Worm (Caenorhabditis elegans): Measurements from ENCODE around the gene kcnl-3.

The kcnl-3 gene

DNA sequence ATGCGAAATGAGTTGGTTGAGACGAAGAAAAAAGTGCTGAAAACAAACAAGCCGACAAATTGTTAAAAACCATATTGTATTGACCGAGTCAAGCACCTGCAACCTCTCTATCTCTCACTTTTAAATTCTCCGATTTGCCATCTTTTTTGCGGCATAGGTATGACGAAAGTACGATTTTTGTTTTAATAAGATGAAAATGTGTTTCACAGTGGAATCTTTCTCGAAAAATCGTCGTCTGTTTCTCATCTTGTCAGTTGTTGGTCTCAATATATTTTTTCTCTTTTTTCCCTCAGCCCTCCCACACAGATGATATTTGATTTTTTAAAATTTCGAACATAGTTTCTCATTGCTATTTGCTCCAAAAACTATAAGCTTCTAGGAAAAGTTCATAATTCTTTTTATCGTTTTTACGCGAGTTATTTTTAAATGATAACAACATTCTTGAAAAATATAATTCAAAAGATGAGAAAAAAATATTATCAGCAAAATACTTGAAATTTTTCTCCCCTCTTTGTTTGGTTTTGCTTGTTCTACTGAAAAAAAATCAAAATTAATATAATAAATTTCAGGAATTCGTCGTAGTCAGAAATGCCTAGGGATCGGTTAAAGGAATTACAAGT is 38.0 kb upstream of the kcnl-3 start, which contains the start of gene syx-3 (continued):
- TF ChIP-seq Y75B8A.6 (GFP tag; IDR thresholded peaks at IDR 0.05), result no peak
- no peak for TF ChIP-seq F49E8.2 (tag; optimal IDR thresholded peaks at IDR 0.05; ENCODE audit: borderline replicate concordance)
- no peak for TF ChIP-seq pqm-1 (tag; optimal IDR thresholded peaks at IDR 0.05)
- TF ChIP-seq spr-3 (GFP tag; optimal IDR thresholded peaks at IDR 0.05), result no peak
- TF ChIP-seq jun-1 (tag; optimal IDR thresholded peaks at IDR 0.05), result no peak
- no peak for TF ChIP-seq pha-4 (GFP tag; IDR thresholded peaks at IDR 0.05)
- no peak for TF ChIP-seq pha-4 (tag; optimal IDR thresholded peaks at IDR 0.05)
- TF ChIP-seq Y105C5A.15 (GFP tag; IDR thresholded peaks at IDR 0.05), result no peak
- no peak for TF ChIP-seq ctbp-1 (GFP tag; IDR thresholded peaks at IDR 0.05)
- no peak for TF ChIP-seq lin-39 (tag; optimal IDR thresholded peaks at IDR 0.05)
- TF ChIP-seq hlh-11 (tag; optimal IDR thresholded peaks at IDR 0.05), result peak; percentile 13
- TF ChIP-seq ceh-44 (GFP tag; IDR thresholded peaks at IDR 0.05), result no peak
- no peak for TF ChIP-seq nhr-10 (tag; optimal IDR thresholded peaks at IDR 0.05)
- TF ChIP-seq F10B5.3 (tag; optimal IDR thresholded peaks at IDR 0.05), result no peak
- no peak for TF ChIP-seq unc-39 (tag; optimal IDR thresholded peaks at IDR 0.05)
- TF ChIP-seq lim-7 (GFP tag; IDR thresholded peaks at IDR 0.05), result no peak
- TF ChIP-seq zip-2 (tag; optimal IDR thresholded peaks at IDR 0.05), result no peak
- TF ChIP-seq fos-1 (tag; optimal IDR thresholded peaks at IDR 0.05), result no peak
- TF ChIP-seq nhr-28 (tag; optimal IDR thresholded peaks at IDR 0.05), result peak; percentile 7
- no peak for TF ChIP-seq zag-1 (tag; optimal IDR thresholded peaks at IDR 0.05)
- TF ChIP-seq set-16 (GFP tag; IDR thresholded peaks at IDR 0.05), result no peak
- no peak for TF ChIP-seq skn-1 (tag; optimal IDR thresholded peaks at IDR 0.05)
- no peak for TF ChIP-seq mes-2 (tag; optimal IDR thresholded peaks at IDR 0.05; ENCODE audit: poor library complexity, severe bottlenecking)
- TF ChIP-seq F37D6.2 (tag; optimal IDR thresholded peaks at IDR 0.05), result no peak
- no peak for TF ChIP-seq dmd-8 (GFP tag; IDR thresholded peaks at IDR 0.05)

DNA sequence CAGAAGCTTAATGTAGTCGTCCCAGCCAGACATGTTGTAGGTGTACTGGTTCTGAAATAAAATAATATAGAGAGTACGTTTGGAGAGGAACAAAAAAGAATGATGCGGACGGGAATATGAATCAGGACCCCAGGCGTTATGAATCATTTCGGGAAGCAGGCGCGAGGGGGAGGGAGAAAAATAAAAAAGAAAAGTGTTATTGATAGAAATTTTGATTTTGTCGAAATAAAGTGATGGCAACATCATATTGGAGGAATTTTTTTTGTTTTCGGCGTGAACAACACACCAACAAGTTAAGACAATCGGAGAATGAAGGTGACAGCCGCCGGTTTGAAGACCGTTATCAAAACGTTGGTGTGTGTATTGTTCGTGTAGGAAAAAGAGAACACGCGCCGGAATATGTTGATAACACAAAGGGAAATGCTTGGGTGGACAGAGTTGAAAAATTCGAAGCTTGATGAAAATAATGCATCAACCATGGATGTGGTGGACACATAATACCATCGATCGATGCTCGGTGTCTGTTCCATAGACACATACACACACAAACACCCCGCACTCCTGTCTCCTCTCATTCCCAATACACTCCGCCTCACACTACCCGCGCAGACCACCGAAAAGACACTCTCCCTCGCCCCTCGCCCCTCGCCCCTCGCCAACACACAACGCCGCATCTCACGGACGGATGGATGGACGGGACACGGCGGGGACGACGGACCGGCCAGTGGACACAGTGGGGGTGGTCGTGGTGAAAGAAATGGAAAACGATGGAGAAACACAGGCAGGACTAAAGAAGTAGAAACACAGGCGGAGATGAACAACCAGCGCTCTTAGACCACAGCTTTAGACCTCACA is 32.4 kb upstream of the kcnl-3 start, which contains the start of gene pfn-2:
pfn-2 (minus strand) TSS at position 51 of the 855 bp plus-strand sequence.
- TF ChIP-seq pqm-1 (tag; optimal IDR thresholded peaks at IDR 0.05) (peak; percentile 38), ceh-20 (GFP tag; IDR thresholded peaks at IDR 0.05) (no peak), mxl-3 (GFP tag; optimal IDR thresholded peaks at IDR 0.05) (peak; percentile 85), skn-1 (tag; optimal IDR thresholded peaks at IDR 0.05) (no peak), Y48G9A.11 (GFP tag; IDR thresholded peaks at IDR 0.05) (no peak), nhr-76 (tag; optimal IDR thresholded peaks at IDR 0.05) (no peak), unc-39 (tag; optimal IDR thresholded peaks at IDR 0.05) (no peak), aha-1 (tag) (peak; percentile 98), F10B5.3 (tag; optimal IDR thresholded peaks at IDR 0.05) (no peak), gei-8 (GFP tag; optimal IDR thresholded peaks at IDR 0.05) (no peak), cey-2 (tag; optimal IDR thresholded peaks at IDR 0.05; ENCODE audit: borderline replicate concordance, insufficient read depth) (no peak), nhr-6 (tag; optimal IDR thresholded peaks at IDR 0.05) (no peak), jun-1 (tag; optimal IDR thresholded peaks at IDR 0.05) (no peak), nhr-77 (tag; optimal IDR thresholded peaks at IDR 0.05) (no peak), ZK546.5 (tag; optimal IDR thresholded peaks at IDR 0.05) (no peak), mdl-1 (tag; optimal IDR thresholded peaks at IDR 0.05) (peak in 1 of 2 experiments; percentile 48), egl-43 (GFP tag; IDR thresholded peaks at IDR 0.05) (0 out of 2 replicates have a peak, but pooled peaks have one; percentile 72), T20F7.1 (GFP tag; optimal IDR thresholded peaks at IDR 0.05) (no peak), hmg-1.1 (GFP tag; IDR thresholded peaks at IDR 0.05) (peak; percentile 69), nhr-41 (GFP tag; IDR thresholded peaks at IDR 0.05) (no peak), lin-29 (GFP tag; IDR thresholded peaks at IDR 0.05) (peak; percentile 40; the same call in 1 of the 2 replicates), nhr-10 (tag; optimal IDR thresholded peaks at IDR 0.05) (no peak), dmd-9 (GFP tag; IDR thresholded peaks at IDR 0.05) (0 out of 2 replicates have a peak, but pooled peaks have one; percentile 32), mxl-2 (GFP tag; conservative IDR thresholded peaks at IDR 0.05) (no peak), madf-5 (GFP tag; IDR thresholded peaks at IDR 0.05) (no peak), dve-1 (tag; optimal IDR thresholded peaks at IDR 0.05; ENCODE audit: insufficient read depth) (peak; percentile 19), daf-19 (GFP tag; conservative IDR thresholded peaks at IDR 0.05) (no peak), mep-1 (tag; optimal IDR thresholded peaks at IDR 0.05) (peak; percentile 33), set-16 (GFP tag; IDR thresholded peaks at IDR 0.05) (peak; percentile 94), fkh-10 (GFP tag; optimal IDR thresholded peaks at IDR 0.05) (no peak)

Measured in whole organism, L4 larva.